Fruit fly (Drosophila melanogaster): ENCODE results near the gene DopEcR.

The DopEcR gene

DNA sequence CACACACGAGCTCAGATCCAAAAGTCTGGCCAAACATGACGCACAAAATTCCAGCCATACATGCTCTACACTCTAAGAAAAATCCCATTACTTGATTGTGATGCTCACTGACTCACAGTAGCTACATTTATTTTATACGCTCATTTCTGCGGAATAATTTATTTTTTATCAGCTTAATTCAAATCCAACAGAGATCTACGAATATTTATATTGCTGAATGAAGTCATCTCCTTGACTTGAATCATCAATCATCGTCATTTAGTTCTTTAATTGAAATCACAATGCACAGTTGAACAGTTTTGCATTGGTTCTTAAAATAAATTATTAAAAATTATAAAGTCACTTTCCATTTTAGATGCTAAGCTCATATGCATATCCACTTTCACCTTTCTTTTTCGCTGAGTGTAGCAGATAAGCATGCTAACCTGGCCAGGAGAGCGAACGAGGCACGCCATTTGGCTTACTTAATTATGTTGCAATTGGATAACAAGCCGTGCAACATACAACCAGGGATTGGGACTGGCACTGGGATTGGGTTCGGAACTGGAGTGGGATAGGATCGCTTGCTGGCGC is 15.4 kb upstream of the DopEcR start (continued):
- TF ChIP-seq CG16779 (tag; optimal IDR thresholded peaks at IDR 0.05) (no peak), net (GFP tag; optimal IDR thresholded peaks at IDR 0.05) (peak; percentile 59), CG10631 (GFP tag; optimal IDR thresholded peaks at IDR 0.05) (peak; percentile 30), Eip78C (GFP tag) (peak; percentile 91), CG3032 (tag; optimal IDR thresholded peaks at IDR 0.05) (peak; percentile 24), CG11902 (GFP tag; optimal IDR thresholded peaks at IDR 0.05) (peak; percentile 35), CG34406 (GFP tag; optimal IDR thresholded peaks at IDR 0.05) (peak; percentile 51), lz (GFP tag; optimal IDR thresholded peaks at IDR 0.05) (peak; percentile 47), ss (GFP tag; optimal IDR thresholded peaks at IDR 0.05) (peak in 1 of 2 experiments; percentile 35), CG31627 (GFP tag; optimal IDR thresholded peaks at IDR 0.05) (peak; percentile 44), CG6808 (GFP tag; optimal IDR thresholded peaks at IDR 0.05) (peak; percentile 39), Smox (GFP tag; optimal IDR thresholded peaks at IDR 0.05) (peak; percentile 65), Sox14 (GFP tag; optimal IDR thresholded peaks at IDR 0.05) (peak; percentile 43), acj6 (GFP tag; optimal IDR thresholded peaks at IDR 0.05) (peak; percentile 37), Lpt (GFP tag; optimal IDR thresholded peaks at IDR 0.05) (no peak), fd59A (GFP tag; optimal IDR thresholded peaks at IDR 0.05) (peak; percentile 11), Sox102F (GFP tag; optimal IDR thresholded peaks at IDR 0.05) (peak; percentile 57), CG1621 (tag; optimal IDR thresholded peaks at IDR 0.05) (no peak), CG4318 (GFP tag; optimal IDR thresholded peaks at IDR 0.05) (peak; percentile 66), fd85E (GFP tag; optimal IDR thresholded peaks at IDR 0.05) (no peak), CG8119 (GFP tag; IDR thresholded peaks at IDR 0.05) (peak; percentile 39; the same call in 1 of the 3 replicates), Ets21C (GFP tag; optimal IDR thresholded peaks at IDR 0.05) (peak; percentile 11), eg (GFP tag; IDR thresholded peaks at IDR 0.05) (peak; percentile 31; the same call in 1 of the 3 replicates), Ets96B (tag; optimal IDR thresholded peaks at IDR 0.05) (peak; percentile 29), topi (GFP tag; optimal IDR thresholded peaks at IDR 0.05) (peak; percentile 56), Hr39 (GFP tag; optimal IDR thresholded peaks at IDR 0.05) (peak; percentile 45), CG15336 (GFP tag; IDR thresholded peaks at IDR 0.05) (no peak), OdsH (GFP tag; optimal IDR thresholded peaks at IDR 0.05) (peak; percentile 56), Eip75B (GFP tag; optimal IDR thresholded peaks at IDR 0.05) (peak; percentile 15), Hr38 (GFP tag; optimal IDR thresholded peaks at IDR 0.05) (no peak), CG6854 (GFP tag; optimal IDR thresholded peaks at IDR 0.05) (no peak), CG6163 (GFP tag; IDR thresholded peaks at IDR 0.05) (no peak), CG8319 (GFP tag; optimal IDR thresholded peaks at IDR 0.05) (no peak), cyc (GFP tag; optimal IDR thresholded peaks at IDR 0.05) (peak; percentile 47), CG10669 (GFP tag; optimal IDR thresholded peaks at IDR 0.05) (peak; percentile 8), salr (GFP tag; optimal IDR thresholded peaks at IDR 0.05) (peak in 1 of 2 experiments; percentile 67), esn (GFP tag; optimal IDR thresholded peaks at IDR 0.05) (peak; percentile 73), svp (GFP tag) (peak; percentile 91)

DNA sequence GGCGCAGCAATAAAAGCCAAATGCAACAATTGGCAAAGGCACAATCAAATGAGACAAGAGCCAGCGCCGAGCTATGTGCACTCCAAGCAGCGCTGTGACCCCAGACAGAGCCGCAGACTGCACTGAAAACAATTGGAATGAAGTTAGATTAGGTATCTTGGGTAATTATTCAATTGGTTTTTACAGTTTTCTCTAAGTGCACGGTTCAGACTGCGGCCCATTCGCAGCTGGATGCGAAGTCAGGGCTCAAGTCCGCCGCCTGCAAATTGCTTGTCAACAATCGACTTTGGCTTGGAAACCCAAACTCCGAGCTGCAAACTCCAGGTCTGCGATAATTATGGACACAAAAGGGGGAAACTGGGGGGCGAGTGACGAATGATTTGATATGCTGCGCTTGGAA is 13.5 kb upstream of the DopEcR start:
- TF ChIP-seq CG9139 (GFP tag; optimal IDR thresholded peaks at IDR 0.05) (no peak), CG11902 (GFP tag; optimal IDR thresholded peaks at IDR 0.05) (no peak), CG3919 (GFP tag; optimal IDR thresholded peaks at IDR 0.05) (peak; percentile 37), CG1621 (tag; optimal IDR thresholded peaks at IDR 0.05) (no peak), fkh (GFP tag; optimal IDR thresholded peaks at IDR 0.05) (no peak), eg (GFP tag; IDR thresholded peaks at IDR 0.05) (peak; percentile 39; the same call in 2 of the 3 replicates), Eip78C (GFP tag) (no peak), OdsH (GFP tag; optimal IDR thresholded peaks at IDR 0.05) (peak; percentile 19), CG34406 (GFP tag; optimal IDR thresholded peaks at IDR 0.05) (no peak), CG6276 (GFP tag; optimal IDR thresholded peaks at IDR 0.05) (peak; percentile 20), CG31627 (GFP tag; optimal IDR thresholded peaks at IDR 0.05) (no peak), CG11762 (GFP tag; optimal IDR thresholded peaks at IDR 0.05; ENCODE audit: insufficient read depth) (no peak), Lpt (GFP tag; optimal IDR thresholded peaks at IDR 0.05) (no peak), achi (GFP tag; optimal IDR thresholded peaks at IDR 0.05) (peak; percentile 10), esn (GFP tag; optimal IDR thresholded peaks at IDR 0.05) (no peak), CG16779 (tag; optimal IDR thresholded peaks at IDR 0.05) (no peak), Sox14 (GFP tag; optimal IDR thresholded peaks at IDR 0.05) (peak; percentile 8), Smox (GFP tag; optimal IDR thresholded peaks at IDR 0.05) (no peak), ss (GFP tag; optimal IDR thresholded peaks at IDR 0.05) (no peak), CG15336 (GFP tag; IDR thresholded peaks at IDR 0.05) (no peak), salr (GFP tag; optimal IDR thresholded peaks at IDR 0.05) (peak in 1 of 2 experiments; percentile 21), CG32006 (GFP tag; optimal IDR thresholded peaks at IDR 0.05) (peak; percentile 29), Blimp-1 (GFP tag; optimal IDR thresholded peaks at IDR 0.05) (no peak), dsx (GFP tag; optimal IDR thresholded peaks at IDR 0.05; ENCODE audit: poor library complexity, severe bottlenecking) (no peak), lz (GFP tag; optimal IDR thresholded peaks at IDR 0.05) (no peak), pdm3 (GFP tag; optimal IDR thresholded peaks at IDR 0.05) (no peak), CG7368 (GFP tag; optimal IDR thresholded peaks at IDR 0.05) (no peak)

All from whole organism, prepupa.